Worm (Caenorhabditis elegans) whole organism, young adult: ENCODE data around the gene F19B6.3.

Experiments used
- B0261.1 ChIP-seq: sonication (generic microtip); optimal IDR thresholded peaks from 2 replicates; lab custom pipeline; 2016; ENCODE audit warnings: mild to moderate bottlenecking, missing genetic modification characterization, moderate library complexity, missing compliant biosample characterization
- B0336.3 ChIP-seq: fragments of 200-800 bp; sonication (Bioruptor generic); IDR thresholded peaks from 2 replicates; pipeline ENCODE4 v1.3.6; 2022; ENCODE audit warnings: missing genetic modification characterization, missing compliant biosample characterization
- C06A6.2 ChIP-seq: fragments of 200-800 bp; sonication (Bioruptor generic); conservative IDR thresholded peaks from 2 replicates; pipeline ENCODE4 v1.3.6; 2022; ENCODE audit warnings: missing genetic modification characterization, missing compliant biosample characterization
- C17E4.6 ChIP-seq: fragments of 200-800 bp; sonication (Bioruptor generic); IDR thresholded peaks from 2 replicates; pipeline ENCODE4 v1.3.6; 2022; ENCODE audit warnings: missing genetic modification reagents, missing genetic modification characterization, missing compliant biosample characterization
- F33H1.4 ChIP-seq: fragments of 200-800 bp; sonication (Bioruptor generic); IDR thresholded peaks from 2 replicates; pipeline ENCODE4 v1.3.6; 2022; ENCODE audit warnings: missing genetic modification reagents, missing genetic modification characterization, missing compliant biosample characterization
- F49E8.2 ChIP-seq: sonication (generic microtip); optimal IDR thresholded peaks from 3 replicates; lab custom pipeline; 2017; ENCODE audit warnings: missing genetic modification characterization, mild to moderate bottlenecking, missing compliant biosample characterization, antibody characterized with exemption, moderate library complexity; ENCODE audit not compliant: insufficient read depth
- F52B5.7 ChIP-seq: sonication (generic microtip); optimal IDR thresholded peaks from 2 replicates; lab custom pipeline; 2016; ENCODE audit warnings: mild to moderate bottlenecking, missing genetic modification characterization, missing compliant biosample characterization
- F57C9.4 ChIP-seq: sonication (generic microtip); optimal IDR thresholded peaks from 2 replicates; lab custom pipeline; 2017; ENCODE audit warnings: mild to moderate bottlenecking, missing genetic modification characterization, missing compliant biosample characterization
- T26A5.8 ChIP-seq: sonication (generic microtip); optimal IDR thresholded peaks from 2 replicates; lab custom pipeline; 2016; ENCODE audit warnings: missing genetic modification characterization, missing compliant biosample characterization
- Y53F4B.3 ChIP-seq: fragments of 200-800 bp; sonication (Bioruptor generic); IDR thresholded peaks from 2 replicates; pipeline ENCODE4 v1.3.6; 2022; ENCODE audit warnings: missing genetic modification reagents, missing genetic modification characterization, missing compliant biosample characterization
- Y79H2A.3 ChIP-seq: fragments of 200-800 bp; sonication (Bioruptor generic); conservative IDR thresholded peaks from 2 replicates; pipeline ENCODE4 v1.3.6; 2022; ENCODE audit warnings: missing genetic modification reagents, missing genetic modification characterization, missing compliant biosample characterization
- aptf-2 ChIP-seq: fragments of 200-800 bp; sonication (Bioruptor generic); conservative IDR thresholded peaks from 2 replicates; pipeline ENCODE4 v1.3.6; 2022; ENCODE audit warnings: missing genetic modification reagents, missing genetic modification characterization, missing compliant biosample characterization
- atf-7 ChIP-seq: sonication (generic microtip); optimal IDR thresholded peaks from 2 replicates; lab custom pipeline; 2017; ENCODE audit warnings: mild to moderate bottlenecking, missing genetic modification characterization, missing compliant biosample characterization
- attf-3 ChIP-seq: fragments of 200-800 bp; sonication (Bioruptor generic); conservative IDR thresholded peaks from 2 replicates; pipeline ENCODE4 v1.3.6; 2022; ENCODE audit warnings: missing genetic modification reagents, missing genetic modification characterization, missing compliant biosample characterization
- attf-5 ChIP-seq: fragments of 200-800 bp; sonication (Bioruptor generic); optimal IDR thresholded peaks from 2 replicates; lab custom pipeline; 2018; ENCODE audit warnings: mild to moderate bottlenecking, missing genetic modification characterization, missing compliant biosample characterization
- cebp-1 ChIP-seq, 2 experiments: fragments of 200-800 bp in 1 of 2; sonication (Bioruptor generic) in 1 of 2; sonication (generic microtip) in 1 of 2; IDR thresholded peaks in 1 of 2; optimal IDR thresholded peaks in 1 of 2; 2 replicates each; pipeline versions ENCODE4 v1.3.6 to Lab custom; 2017 to 2022; ENCODE audit warnings: missing compliant biosample characterization in 2 of 2, missing genetic modification characterization in 2 of 2, mild to moderate bottlenecking in 1 of 2, missing genetic modification reagents in 1 of 2, moderate library complexity in 1 of 2
- ceh-100 ChIP-seq: fragments of 200-800 bp; sonication (Bioruptor generic); IDR thresholded peaks from 2 replicates; pipeline ENCODE4 v1.3.6; 2022; ENCODE audit warnings: missing genetic modification reagents, missing genetic modification characterization, missing compliant biosample characterization
- egl-18 ChIP-seq: fragments of 200-800 bp; sonication (Bioruptor generic); IDR thresholded peaks from 2 replicates; pipeline ENCODE4 v1.3.6; 2022; ENCODE audit warnings: missing genetic modification reagents, missing genetic modification characterization, missing compliant biosample characterization
- egrh-3 ChIP-seq: fragments of 200-800 bp; sonication (Bioruptor generic); IDR thresholded peaks from 2 replicates; pipeline ENCODE4 v1.3.6; 2022; ENCODE audit warnings: missing genetic modification reagents, missing genetic modification characterization, missing compliant biosample characterization
- hlh-26 ChIP-seq: fragments of 200-800 bp; sonication (Bioruptor generic); conservative IDR thresholded peaks from 2 replicates; pipeline ENCODE4 v1.3.6; 2022; ENCODE audit warnings: missing genetic modification reagents, missing genetic modification characterization, missing compliant biosample characterization
- hmg-1.2 ChIP-seq: fragments of 200-800 bp; sonication (Bioruptor generic); IDR thresholded peaks from 2 replicates; pipeline ENCODE4 v1.3.6; 2022; ENCODE audit warnings: missing genetic modification reagents, missing genetic modification characterization, missing compliant biosample characterization
- hmg-20 ChIP-seq: fragments of 200-800 bp; sonication (Bioruptor generic); IDR thresholded peaks from 2 replicates; pipeline ENCODE4 v1.3.6; 2022; ENCODE audit warnings: missing genetic modification reagents, missing genetic modification characterization, missing compliant biosample characterization
- lag-1 ChIP-seq: fragments of 200-800 bp; sonication (Bioruptor generic); IDR thresholded peaks from 2 replicates; pipeline ENCODE4 v1.3.6; 2022; ENCODE audit warnings: missing genetic modification reagents, missing genetic modification characterization, missing compliant biosample characterization
- lin-26 ChIP-seq: fragments of 200-800 bp; sonication (Bioruptor generic); IDR thresholded peaks from 2 replicates; pipeline ENCODE4 v1.3.6; 2022; ENCODE audit warnings: missing genetic modification reagents, missing genetic modification characterization, missing compliant biosample characterization
- lin-40 ChIP-seq: sonication (generic microtip); optimal IDR thresholded peaks from 2 replicates; lab custom pipeline; 2016; ENCODE audit warnings: missing genetic modification characterization, mild to moderate bottlenecking, missing compliant biosample characterization, missing genotype, missing genetic modification reagents
- lsl-1 ChIP-seq: fragments of 200-800 bp; sonication (Bioruptor generic); optimal IDR thresholded peaks from 2 replicates; lab custom pipeline; 2018; ENCODE audit warnings: mild to moderate bottlenecking, missing genetic modification characterization, moderate library complexity, missing compliant biosample characterization
- madf-6 ChIP-seq: fragments of 200-800 bp; sonication (Bioruptor generic); IDR thresholded peaks from 2 replicates; pipeline ENCODE4 v1.3.6; 2022; ENCODE audit warnings: missing genetic modification reagents, missing genetic modification characterization, missing compliant biosample characterization
- madf-8 ChIP-seq: fragments of 200-800 bp; sonication (Bioruptor generic); conservative IDR thresholded peaks from 2 replicates; pipeline ENCODE4 v1.3.6; 2022; ENCODE audit warnings: missing genetic modification reagents, missing genetic modification characterization, missing compliant biosample characterization
- mcd-1 ChIP-seq: fragments of 200-800 bp; sonication (Bioruptor generic); IDR thresholded peaks from 2 replicates; pipeline ENCODE4 v1.3.6; 2022; ENCODE audit warnings: missing genetic modification reagents, missing genetic modification characterization, missing compliant biosample characterization
- mxl-1 ChIP-seq: sonication (generic microtip); optimal IDR thresholded peaks from 2 replicates; lab custom pipeline; 2016; ENCODE audit warnings: missing genetic modification characterization, missing compliant biosample characterization
- nfya-1 ChIP-seq: sonication (generic microtip); optimal IDR thresholded peaks from 2 replicates; lab custom pipeline; 2017; ENCODE audit warnings: antibody characterized with exemption, missing compliant biosample characterization, missing genetic modification characterization, borderline replicate concordance; ENCODE audit not compliant: insufficient read depth
- nfyb-1 ChIP-seq: fragments of 200-800 bp; sonication (Bioruptor generic); IDR thresholded peaks from 2 replicates; pipeline ENCODE4 v1.3.6; 2022; ENCODE audit warnings: missing genetic modification reagents, missing genetic modification characterization, missing compliant biosample characterization
- nhr-27 ChIP-seq: fragments of 200-800 bp; sonication (Bioruptor generic); optimal IDR thresholded peaks from 2 replicates; lab custom pipeline; 2018; ENCODE audit warnings: mild to moderate bottlenecking, missing genetic modification characterization, moderate library complexity, missing compliant biosample characterization
- nhr-90 ChIP-seq: sonication (generic microtip); optimal IDR thresholded peaks from 2 replicates; lab custom pipeline; 2016; ENCODE audit warnings: missing genotype, mild to moderate bottlenecking, missing genetic modification characterization, missing compliant biosample characterization
- pha-4 ChIP-seq: fragments of 150-350 bp; sonication (generic microtip); optimal IDR thresholded peaks from 2 replicates; lab custom pipeline; 2014; ENCODE audit warnings: missing biosample characterization, missing genetic modification reagents, missing genetic modification characterization
- repo-1 ChIP-seq: sonication (generic microtip); optimal IDR thresholded peaks from 2 replicates; lab custom pipeline; 2017; ENCODE audit warnings: mild to moderate bottlenecking, missing genetic modification characterization, missing compliant biosample characterization
- rpc-1 ChIP-seq, 2 experiments: fragments of 150-350 bp in 1 of 2; sonication (generic microtip) in 1 of 2; optimal IDR thresholded peaks; 2 replicates each; lab custom pipeline; 2014 to 2018; ENCODE audit warnings: missing biosample characterization in 1 of 2, missing genetic modification characterization in 1 of 2, missing genetic modification reagents in 1 of 2, missing genotype in 1 of 2
- sdz-38 ChIP-seq: sonication (generic microtip); optimal IDR thresholded peaks from 2 replicates; lab custom pipeline; 2016; ENCODE audit warnings: missing genotype, missing genetic modification characterization, missing compliant biosample characterization
- somi-1 ChIP-seq: fragments of 200-800 bp; sonication (Bioruptor generic); optimal IDR thresholded peaks from 2 replicates; lab custom pipeline; 2018; ENCODE audit warnings: mild to moderate bottlenecking, missing genetic modification characterization, missing compliant biosample characterization
- xnd-1 ChIP-seq: sonication (generic microtip); optimal IDR thresholded peaks from 2 replicates; lab custom pipeline; 2016; ENCODE audit warnings: missing genotype, missing genetic modification reagents, missing genetic modification characterization, missing compliant biosample characterization
- zim-3 ChIP-seq: sonication (generic microtip); optimal IDR thresholded peaks from 2 replicates; lab custom pipeline; 2017; ENCODE audit warnings: mild to moderate bottlenecking, missing genetic modification characterization, moderate library complexity, missing compliant biosample characterization
- ztf-18 ChIP-seq: sonication (generic microtip); optimal IDR thresholded peaks from 2 replicates; lab custom pipeline; 2016; ENCODE audit warnings: missing genotype, mild to moderate bottlenecking, missing genetic modification characterization, missing compliant biosample characterization
- ztf-25 ChIP-seq: fragments of 200-800 bp; sonication (Bioruptor generic); IDR thresholded peaks from 2 replicates; pipeline ENCODE4 v1.3.6; 2022; ENCODE audit warnings: missing genetic modification reagents, missing genetic modification characterization, missing compliant biosample characterization

Gene F19B6.3

ce11 chrIV:12335798-12336197, 8.8 kb downstream of the F19B6.3 start, which contains the start of gene F19B6.1:
TSS of gene F19B6.1 (minus strand) at chrIV:12336075.
- TF ChIP-seq pha-4 (tag; lab: Kevin White, UChicago) (no peak), F49E8.2 (tag; lab: Kevin White, UChicago) (no peak), B0336.3 (no peak), lin-40 (tag; lab: Kevin White, UChicago) (no peak), T26A5.8 (tag; lab: Kevin White, UChicago) (no peak), lin-26 (no peak), C17E4.6 (GFP tag; lab: Robert Waterston, UW) (no peak), Y79H2A.3 (no peak), lsl-1 (GFP tag; lab: Kevin White, UChicago) (peak; percentile 52), egrh-3 (no peak), madf-8 (GFP tag; lab: Robert Waterston, UW) (0 out of 2 replicates have a peak, but pooled peaks have one; percentile 14), F33H1.4 (GFP tag; lab: Robert Waterston, UW) (peak; percentile 62), aptf-2 (GFP tag; lab: Robert Waterston, UW) (no peak), B0261.1 (tag; lab: Kevin White, UChicago) (no peak), somi-1 (GFP tag; lab: Kevin White, UChicago) (no peak), attf-5 (GFP tag; lab: Kevin White, UChicago) (no peak), nfya-1 (tag; lab: Kevin White, UChicago) (no peak), hmg-1.2 (no peak), xnd-1 (tag; lab: Kevin White, UChicago) (peak; percentile 25), sdz-38 (tag; lab: Kevin White, UChicago) (no peak), hmg-20 (no peak), madf-6 (GFP tag; lab: Robert Waterston, UW) (no peak)

- TF ChIP-seq ztf-25 (GFP tag; lab: Robert Waterston, UW): no peak
- no peak for TF ChIP-seq F49E8.2 (tag; lab: Kevin White, UChicago)
- no peak for TF ChIP-seq F52B5.7 (tag; lab: Kevin White, UChicago)
- no peak for TF ChIP-seq F33H1.4 (GFP tag; lab: Robert Waterston, UW)
- no peak for TF ChIP-seq F57C9.4 (tag; lab: Kevin White, UChicago)
- TF ChIP-seq C06A6.2: no peak
- TF ChIP-seq hmg-20: no peak
- no peak for TF ChIP-seq egl-18 (GFP tag; lab: Robert Waterston, UW)
- TF ChIP-seq ztf-18: no peak
- TF ChIP-seq nfyb-1 (GFP tag; lab: Robert Waterston, UW): no peak
- TF ChIP-seq rpc-1 (optimal IDR thresholded peaks at IDR 0.05; lab: Kevin White, UChicago): no peak
- TF ChIP-seq rpc-1 (tag; optimal IDR thresholded peaks at IDR 0.05; lab: Kevin White, UChicago): no peak
- TF ChIP-seq lag-1: no peak
- TF ChIP-seq mcd-1 (GFP tag; lab: Robert Waterston, UW): no peak
- TF ChIP-seq nhr-27: no peak
- TF ChIP-seq nhr-90 (tag; lab: Kevin White, UChicago): no peak
- no peak for TF ChIP-seq mxl-1
- TF ChIP-seq, all 124 proteins: peak for 0
Measured at ce11 chrIV:12336893-12337627, 10.0 kb downstream of the F19B6.3 start, which contains the start of the genes F19B6.10 and wht-5. TSS of gene F19B6.10 (plus strand) at chrIV:12337193. TSS of gene wht-5 (plus strand) at chrIV:12337577.

- TF ChIP-seq ceh-100 (GFP tag; lab: Robert Waterston, UW) (no peak), atf-7 (tag; lab: Kevin White, UChicago) (no peak), zim-3 (tag; lab: Kevin White, UChicago) (no peak), madf-8 (GFP tag; lab: Robert Waterston, UW) (no peak), Y53F4B.3 (GFP tag; lab: Robert Waterston, UW) (no peak), repo-1 (tag; lab: Kevin White, UChicago) (no peak), hlh-26 (GFP tag; lab: Robert Waterston, UW) (no peak), cebp-1 (GFP tag; IDR thresholded peaks at IDR 0.05; lab: Robert Waterston, UW) (no peak), cebp-1 (tag; optimal IDR thresholded peaks at IDR 0.05; lab: Kevin White, UChicago) (no peak), aptf-2 (GFP tag; lab: Robert Waterston, UW) (no peak), sdz-38 (tag; lab: Kevin White, UChicago) (no peak), attf-3 (no peak), Y79H2A.3 (no peak)
Measured at ce11 chrIV:12340885-12341284, 13.9 kb downstream of the F19B6.3 start.
